Worm (Caenorhabditis elegans) whole organism, L4 larva: Measurements from ENCODE around the gene acl-5.

ENCODE experiments used
- ama-1 ChIP-seq: fragments of 150-350 bp; optimal IDR thresholded peaks from 2 replicates; lab custom pipeline; 2014; ENCODE audit warnings: inconsistent platforms, mixed read lengths
- gei-8 ChIP-seq: fragments of 200-800 bp; sonication (Bioruptor generic); optimal IDR thresholded peaks from 2 replicates; lab custom pipeline; 2018; ENCODE audit warnings: mild to moderate bottlenecking, missing genetic modification characterization, missing compliant biosample characterization
- snpc-4 ChIP-seq: fragments of 150-350 bp; optimal IDR thresholded peaks from 2 replicates; lab custom pipeline; 2014; ENCODE audit warnings: missing biosample characterization, missing genetic modification characterization

DNA sequence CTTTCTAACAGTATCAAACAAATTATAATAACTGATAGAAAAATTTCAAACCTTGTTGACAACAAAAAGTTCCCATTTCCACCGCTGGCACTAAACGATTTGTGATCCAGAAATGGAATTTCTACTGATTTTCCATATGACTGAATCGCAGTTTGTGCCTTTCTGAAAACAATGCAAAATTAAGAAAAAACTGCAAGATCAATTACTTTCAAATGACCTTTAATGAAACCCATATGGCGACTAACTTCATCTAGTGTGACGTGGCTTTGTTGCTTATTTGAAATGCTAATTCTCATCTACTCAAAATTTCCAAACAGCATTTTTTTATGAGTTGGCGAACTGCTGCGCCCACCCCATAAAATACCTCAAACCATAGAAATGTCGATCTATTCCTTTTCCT, 19.8 kb downstream of the acl-5 start, which contains the start of gene F41E7.7:
- TF ChIP-seq snpc-4 (tag; lab: Kevin White, UChicago) (no peak), ama-1 (no peak), gei-8 (GFP tag; lab: Kevin White, UChicago) (no peak)
